Fruit fly (Drosophila melanogaster): Measurements from ENCODE around the gene Lcp65Ae.

DNA sequence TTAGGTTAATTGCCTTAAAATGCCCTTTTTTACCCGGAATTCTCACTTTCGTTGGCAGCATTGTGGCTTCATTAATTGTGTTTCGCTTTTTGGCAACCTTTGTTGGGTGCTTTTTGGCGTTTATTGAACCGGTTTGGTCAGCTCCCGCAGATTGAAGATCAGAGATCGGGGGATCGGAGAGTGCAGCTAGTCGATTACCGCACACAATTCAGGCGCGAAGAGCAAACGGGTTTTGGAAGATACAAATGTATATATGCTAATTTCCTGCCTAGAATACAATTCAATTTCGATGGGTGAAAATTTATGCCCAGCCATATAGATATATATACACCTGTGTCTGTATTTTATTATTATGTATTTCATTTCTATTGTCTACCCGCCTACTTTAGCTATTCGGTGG is 3.6 kb upstream of the Lcp65Ae start:
- TF ChIP-seq CG8478 (optimal IDR thresholded peaks at IDR 0.05) (no peak), CTCF (optimal IDR thresholded peaks at IDR 0.05) (no peak)
